Fruit fly (Drosophila melanogaster): ENCODE measurements around the gene CG8036.
A peak's percentile ranks its signal among the peaks of the same experiment; 100 is the strongest.

DNA sequence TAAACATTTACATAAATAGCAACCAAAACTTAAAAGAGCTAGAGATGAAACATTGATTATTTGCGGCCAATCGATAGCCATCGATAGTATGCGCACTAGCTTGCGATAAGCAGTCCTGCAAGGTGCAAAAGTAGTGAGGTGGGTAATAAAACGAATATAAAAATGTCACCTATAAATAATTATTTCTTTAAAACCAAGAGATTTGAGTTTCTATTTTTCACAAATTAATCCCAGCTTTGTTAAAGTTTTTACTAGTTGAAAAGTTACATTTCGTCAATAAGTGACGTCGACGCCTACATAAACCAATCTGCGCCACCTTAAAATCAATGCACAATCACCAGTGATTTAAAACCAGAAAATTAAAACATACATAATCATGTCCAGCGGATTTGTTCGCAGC is 16.9 kb upstream of the CG8036 start, which contains the start of the genes Mkk4 and SLIRP2:
- peak; percentile 97 for TF ChIP-seq CG8319 (GFP tag; optimal IDR thresholded peaks at IDR 0.05)
- peak; percentile 99 for TF ChIP-seq Sox14 (GFP tag; optimal IDR thresholded peaks at IDR 0.05)
- peak; percentile 99 for TF ChIP-seq CG3919 (GFP tag; optimal IDR thresholded peaks at IDR 0.05)
- TF ChIP-seq Sox102F (GFP tag; optimal IDR thresholded peaks at IDR 0.05), result peak; percentile 99
- TF ChIP-seq Blimp-1 (GFP tag; optimal IDR thresholded peaks at IDR 0.05), result peak; percentile 93
- peak; percentile 98 for TF ChIP-seq Ets96B (tag; optimal IDR thresholded peaks at IDR 0.05)
- peak; percentile 99 for TF ChIP-seq CG31627 (GFP tag; optimal IDR thresholded peaks at IDR 0.05)
- peak; percentile 94 for TF ChIP-seq CG16779 (tag; optimal IDR thresholded peaks at IDR 0.05)
- TF ChIP-seq Hr4 (GFP tag; optimal IDR thresholded peaks at IDR 0.05), result peak; percentile 99
